Worm (Caenorhabditis elegans) whole organism, late embryonic: ENCODE results near the gene Y41C4A.7.

Experiments used
- C08G9.2 ChIP-seq: sonication (generic microtip); optimal IDR thresholded peaks from 2 replicates; lab custom pipeline; 2016; ENCODE audit warnings: mild to moderate bottlenecking, missing genetic modification characterization, moderate library complexity, missing compliant biosample characterization
- C38D4.7 ChIP-seq: fragments of 200-800 bp; sonication (Bioruptor generic); optimal IDR thresholded peaks from 2 replicates; lab custom pipeline; 2018; ENCODE audit warnings: mild to moderate bottlenecking, missing genetic modification characterization, moderate library complexity, missing compliant biosample characterization
- K02D7.2 ChIP-seq: sonication (generic microtip); optimal IDR thresholded peaks from 2 replicates; lab custom pipeline; 2017; ENCODE audit warnings: mild to moderate bottlenecking, missing genetic modification characterization, missing compliant biosample characterization
- ama-1 ChIP-seq: fragments of 150-350 bp; optimal IDR thresholded peaks from 2 replicates; lab custom pipeline; 2014
- ceh-2 ChIP-seq: sonication (generic microtip); optimal IDR thresholded peaks from 2 replicates; lab custom pipeline; 2016; ENCODE audit warnings: missing genotype, missing genetic modification characterization, missing compliant biosample characterization
- ceh-22 ChIP-seq: sonication (generic microtip); optimal IDR thresholded peaks from 2 replicates; lab custom pipeline; 2017; ENCODE audit warnings: missing biosample characterization, missing genetic modification characterization
- ceh-30 ChIP-seq: fragments of 150-350 bp; optimal IDR thresholded peaks from 2 replicates; lab custom pipeline; 2014; ENCODE audit warnings: missing biosample characterization, missing genetic modification characterization
- ceh-34 ChIP-seq: sonication (generic microtip); optimal IDR thresholded peaks from 2 replicates; lab custom pipeline; 2016; ENCODE audit warnings: mild to moderate bottlenecking, missing genetic modification characterization, missing compliant biosample characterization
- ceh-45 ChIP-seq: fragments of 200-800 bp; sonication (Bioruptor generic); IDR thresholded peaks from 2 replicates; pipeline ENCODE4 v1.3.6; 2022; ENCODE audit warnings: missing genetic modification reagents, missing genetic modification characterization, missing compliant biosample characterization
- che-1 ChIP-seq: sonication (generic microtip); optimal IDR thresholded peaks from 2 replicates; lab custom pipeline; 2016; ENCODE audit warnings: mild to moderate bottlenecking, missing genetic modification characterization, missing compliant biosample characterization
- dve-1 ChIP-seq: sonication (generic microtip); optimal IDR thresholded peaks from 2 replicates; lab custom pipeline; 2017; ENCODE audit warnings: antibody characterized with exemption, mild to moderate bottlenecking, missing genetic modification characterization, missing compliant biosample characterization
- elt-2 ChIP-seq: sonication (generic microtip); optimal IDR thresholded peaks from 2 replicates; lab custom pipeline; 2016; ENCODE audit warnings: missing genetic modification reagents, missing genetic modification characterization, missing compliant biosample characterization
- fkh-10 ChIP-seq: fragments of 150-350 bp; optimal IDR thresholded peaks from 2 replicates; lab custom pipeline; 2014; ENCODE audit warnings: missing biosample characterization, missing genetic modification reagents, missing genetic modification characterization
- gmeb-2 ChIP-seq: sonication (generic microtip); optimal IDR thresholded peaks from 2 replicates; lab custom pipeline; 2016; ENCODE audit warnings: missing genetic modification characterization, inconsistent platforms, missing compliant biosample characterization
- hlh-15 ChIP-seq: sonication (generic microtip); optimal IDR thresholded peaks from 2 replicates; lab custom pipeline; 2016; ENCODE audit warnings: missing genetic modification characterization, missing compliant biosample characterization
- hlh-30 ChIP-seq: sonication (generic microtip); optimal IDR thresholded peaks from 2 replicates; lab custom pipeline; 2017; ENCODE audit warnings: antibody characterized with exemption, missing genetic modification characterization, missing compliant biosample characterization; ENCODE audit not compliant: insufficient read depth
- lim-6 ChIP-seq: sonication (generic microtip); optimal IDR thresholded peaks from 2 replicates; lab custom pipeline; 2016; ENCODE audit warnings: missing genetic modification characterization, missing compliant biosample characterization
- madf-2 ChIP-seq: sonication (generic microtip); optimal IDR thresholded peaks from 2 replicates; lab custom pipeline; 2017; ENCODE audit warnings: missing genetic modification characterization, missing compliant biosample characterization
- nfya-1 ChIP-seq: sonication (generic microtip); optimal IDR thresholded peaks from 2 replicates; lab custom pipeline; 2017; ENCODE audit warnings: missing genetic modification characterization, mild to moderate bottlenecking, missing compliant biosample characterization, antibody characterized with exemption, moderate library complexity
- nhr-232 ChIP-seq: sonication (generic microtip); optimal IDR thresholded peaks from 2 replicates; lab custom pipeline; 2016; ENCODE audit warnings: missing genetic modification characterization, missing compliant biosample characterization
- npax-4 ChIP-seq: sonication (generic microtip); optimal IDR thresholded peaks from 2 replicates; lab custom pipeline; 2016; ENCODE audit warnings: missing genetic modification characterization, missing compliant biosample characterization
- pax-1 ChIP-seq: fragments of 150-350 bp; optimal IDR thresholded peaks from 2 replicates; lab custom pipeline; 2014; ENCODE audit warnings: missing biosample characterization, missing genetic modification characterization
- pqm-1 ChIP-seq: sonication (generic microtip); optimal IDR thresholded peaks from 2 replicates; lab custom pipeline; 2016; ENCODE audit warnings: missing genetic modification characterization, missing compliant biosample characterization
- ref-2 ChIP-seq: sonication (generic microtip); optimal IDR thresholded peaks from 2 replicates; lab custom pipeline; 2016; ENCODE audit warnings: missing genetic modification characterization, missing compliant biosample characterization
- sox-2 ChIP-seq: fragments of 200-800 bp; sonication (Bioruptor generic); IDR thresholded peaks from 2 replicates; pipeline ENCODE4 v1.3.6; 2022; ENCODE audit warnings: missing genetic modification reagents, missing genetic modification characterization, missing compliant biosample characterization
- syd-9 ChIP-seq: sonication (generic microtip); optimal IDR thresholded peaks from 2 replicates; lab custom pipeline; 2016; ENCODE audit warnings: mild to moderate bottlenecking, missing genetic modification characterization, moderate library complexity, missing compliant biosample characterization
- tbx-2 ChIP-seq: sonication (generic microtip); optimal IDR thresholded peaks from 2 replicates; lab custom pipeline; 2016; ENCODE audit warnings: missing genetic modification characterization, missing compliant biosample characterization
- tbx-7 ChIP-seq: sonication (generic microtip); optimal IDR thresholded peaks from 2 replicates; lab custom pipeline; 2016; ENCODE audit warnings: missing genotype, missing genetic modification characterization, missing compliant biosample characterization
- ttx-3 ChIP-seq: sonication (generic microtip); optimal IDR thresholded peaks from 2 replicates; lab custom pipeline; 2016; ENCODE audit warnings: missing genetic modification reagents, missing genetic modification characterization, missing compliant biosample characterization
- unc-3 ChIP-seq, 2 experiments: fragments of 200-800 bp in 1 of 2; sonication (Bioruptor generic) in 1 of 2; sonication (generic microtip) in 1 of 2; conservative IDR thresholded peaks in 1 of 2; optimal IDR thresholded peaks in 1 of 2; 2 replicates each; pipeline versions ENCODE4 v1.3.6 to Lab custom; 2016 to 2022; ENCODE audit warnings: missing compliant biosample characterization in 2 of 2, missing genetic modification characterization in 2 of 2, missing genetic modification reagents in 1 of 2
- unc-42 ChIP-seq: sonication (generic microtip); optimal IDR thresholded peaks from 2 replicates; lab custom pipeline; 2016; ENCODE audit warnings: missing genotype, missing genetic modification characterization, missing compliant biosample characterization
- unc-86 ChIP-seq: sonication (generic microtip); optimal IDR thresholded peaks from 2 replicates; lab custom pipeline; 2016; ENCODE audit warnings: missing genetic modification characterization, missing compliant biosample characterization

Gene Y41C4A.7

DNA sequence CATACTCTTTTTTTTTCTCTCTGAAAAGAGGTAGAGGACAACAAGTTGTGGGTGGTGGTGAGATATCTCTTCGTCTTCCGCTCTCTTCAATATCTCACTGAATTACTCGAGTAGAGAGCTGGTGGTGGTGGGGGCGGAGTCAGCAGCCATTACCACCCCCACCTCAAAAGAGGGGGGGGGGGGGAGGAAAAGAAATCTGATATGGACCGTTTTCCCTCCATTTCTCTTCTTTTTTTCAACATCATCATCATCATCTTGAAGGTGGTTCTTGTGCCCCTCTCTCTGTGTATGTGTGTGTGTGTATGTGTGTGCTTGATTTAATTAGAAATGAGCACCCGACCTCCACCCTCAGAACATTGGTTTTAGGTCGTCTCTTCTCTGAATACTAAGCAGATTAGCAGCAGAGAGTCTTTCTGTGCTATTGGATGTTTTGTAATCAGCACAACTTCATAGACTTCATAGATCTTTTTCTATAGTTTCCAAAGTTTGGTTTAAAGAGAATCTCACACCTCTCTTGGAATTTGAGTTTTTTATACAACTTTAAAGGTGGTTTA lies 17.1 kb upstream of the Y41C4A.7 start:
- peak; percentile 91 for TF ChIP-seq unc-42 (tag; lab: Kevin White, UChicago)
- no peak for TF ChIP-seq che-1 (tag; lab: Kevin White, UChicago)

DNA sequence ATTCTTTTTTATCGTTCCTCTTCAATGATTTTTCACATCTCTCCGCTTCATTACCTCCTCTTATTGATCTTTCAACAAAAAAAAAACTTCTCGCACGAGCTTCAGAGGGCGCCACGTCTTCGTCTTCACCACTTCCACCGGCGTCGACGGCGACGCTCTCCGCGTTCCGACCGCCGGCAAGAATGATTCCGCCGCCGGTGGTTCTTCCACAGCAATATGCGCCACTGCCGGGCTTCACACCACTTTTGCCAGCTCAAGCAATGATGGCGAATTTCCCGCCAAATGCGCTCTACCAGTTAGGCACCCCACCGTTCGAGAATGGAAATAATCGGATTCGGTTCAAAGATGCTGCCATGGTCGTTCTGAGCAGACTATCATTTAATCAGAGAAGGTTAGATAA lies 15.6 kb upstream of the Y41C4A.7 start:
- TF ChIP-seq unc-86 (tag; lab: Kevin White, UChicago) (no peak), hlh-30 (tag; lab: Kevin White, UChicago) (no peak), ttx-3 (tag; lab: Kevin White, UChicago) (no peak), ceh-30 (tag; lab: Kevin White, UChicago) (no peak), ceh-22 (tag; lab: Kevin White, UChicago) (no peak)

DNA sequence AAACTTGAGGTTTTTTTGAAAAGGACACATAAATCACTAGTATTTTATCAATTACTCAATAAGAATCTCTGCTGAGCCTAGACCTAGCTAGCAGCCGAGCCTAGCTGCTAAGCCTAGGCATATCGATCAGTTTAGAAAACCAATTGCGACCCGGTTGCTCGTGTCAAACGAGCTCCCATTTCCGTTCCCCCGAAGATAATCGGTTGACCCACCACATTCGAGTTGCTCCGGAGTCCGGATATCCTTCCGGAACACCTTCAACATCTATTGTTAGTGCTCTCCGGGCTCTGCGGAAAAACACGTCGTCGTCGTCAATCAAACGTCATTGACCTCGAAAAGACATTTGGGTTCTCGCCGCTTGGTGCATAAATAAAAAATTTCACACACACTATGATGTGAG lies 14.9 kb upstream of the Y41C4A.7 start:
- TF ChIP-seq tbx-2 (tag; lab: Kevin White, UChicago), result no peak
- no peak for TF ChIP-seq ref-2 (tag; lab: Kevin White, UChicago)
- no peak for TF ChIP-seq hlh-30 (tag; lab: Kevin White, UChicago)
- TF ChIP-seq npax-4, result no peak
- no peak for TF ChIP-seq ceh-34 (tag; lab: Kevin White, UChicago)
- no peak for TF ChIP-seq K02D7.2 (tag; lab: Kevin White, UChicago)
- no peak for TF ChIP-seq fkh-10 (GFP tag; lab: Kevin White, UChicago)
- no peak for TF ChIP-seq pax-1 (tag; lab: Kevin White, UChicago)
- no peak for TF ChIP-seq dve-1
- no peak for TF ChIP-seq lim-6 (tag; lab: Kevin White, UChicago)
- no peak for TF ChIP-seq ceh-2 (tag; lab: Kevin White, UChicago)
- no peak for TF ChIP-seq nhr-232
- TF ChIP-seq unc-3 (GFP tag; conservative IDR thresholded peaks at IDR 0.05; lab: Robert Waterston, UW), result no peak
- no peak for TF ChIP-seq unc-3 (tag; optimal IDR thresholded peaks at IDR 0.05; lab: Kevin White, UChicago)

DNA sequence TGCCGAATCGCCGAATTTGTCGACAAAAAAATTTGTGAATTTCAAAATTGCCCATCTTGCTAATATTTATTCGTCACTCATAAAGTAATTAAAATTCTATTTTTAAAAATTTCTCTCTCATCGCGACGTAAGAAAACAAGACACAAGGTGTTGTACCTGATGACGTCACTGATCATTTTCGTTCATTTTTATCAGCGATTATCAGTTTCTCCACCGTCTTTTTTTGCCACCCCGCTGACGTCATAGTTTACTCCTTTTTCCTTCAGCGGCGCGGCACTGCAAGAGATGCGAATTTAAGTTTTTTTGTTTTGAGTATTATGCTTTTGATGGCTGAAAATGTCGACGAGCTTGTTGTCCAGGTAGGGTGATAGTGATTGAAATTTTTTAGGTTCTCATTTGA lies 13.9 kb upstream of the Y41C4A.7 start:
- no peak for TF ChIP-seq tbx-7 (tag; lab: Kevin White, UChicago)
- TF ChIP-seq elt-2 (tag; lab: Kevin White, UChicago), result peak; percentile 84
- TF ChIP-seq hlh-15 (tag; lab: Kevin White, UChicago), result no peak
- TF ChIP-seq madf-2 (tag; lab: Kevin White, UChicago), result no peak
- TF ChIP-seq K02D7.2 (tag; lab: Kevin White, UChicago), result no peak

DNA sequence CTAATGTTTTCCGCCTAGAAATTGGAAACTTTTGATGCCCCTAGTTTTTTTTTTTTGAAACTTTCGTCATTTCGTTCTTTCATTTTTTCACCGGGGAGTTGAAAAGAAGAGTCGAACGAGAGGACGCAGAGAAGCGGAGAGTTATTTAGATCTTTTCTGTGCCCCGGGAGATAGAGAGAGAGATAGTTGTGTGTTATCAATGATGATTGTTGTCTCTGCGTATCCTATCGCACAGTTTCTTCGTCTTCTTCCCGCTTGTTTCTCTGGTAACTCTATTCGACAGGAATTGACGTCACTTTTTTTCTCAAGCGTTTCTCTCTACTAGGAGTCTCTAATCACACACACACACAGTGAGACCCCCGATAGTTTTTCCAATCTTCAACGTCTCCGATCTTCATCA lies 9.4 kb upstream of the Y41C4A.7 start:
- TF ChIP-seq nhr-232, result no peak
- TF ChIP-seq ref-2 (tag; lab: Kevin White, UChicago), result no peak
- peak; percentile 27 for TF ChIP-seq nfya-1 (tag; lab: Kevin White, UChicago)
- no peak for TF ChIP-seq hlh-15 (tag; lab: Kevin White, UChicago)
- TF ChIP-seq dve-1, result peak; percentile 8
- TF ChIP-seq elt-2 (tag; lab: Kevin White, UChicago), result peak; percentile 90
- peak; percentile 29 for TF ChIP-seq pqm-1 (tag; lab: Kevin White, UChicago)
- TF ChIP-seq syd-9, result no peak

DNA sequence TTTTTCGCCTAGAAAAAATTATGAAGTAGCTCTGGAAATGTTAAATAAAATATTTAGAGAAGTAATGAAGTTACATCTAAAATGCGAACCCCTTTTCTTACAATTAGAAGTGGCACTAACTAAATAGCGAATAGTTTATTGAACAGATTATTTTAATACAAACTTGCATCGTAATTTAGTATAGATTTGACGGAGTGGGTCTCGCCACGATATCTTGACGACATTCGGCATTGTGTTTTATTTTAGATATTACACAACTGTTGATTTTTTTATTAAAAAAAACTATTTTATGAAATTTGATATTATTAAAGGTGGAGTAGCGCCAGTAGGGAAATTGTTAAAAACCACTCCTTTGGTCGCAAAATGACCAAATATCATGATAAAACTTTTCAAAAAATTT lies 8.8 kb upstream of the Y41C4A.7 start:
- TF ChIP-seq pax-1 (tag; lab: Kevin White, UChicago) (no peak), che-1 (tag; lab: Kevin White, UChicago) (no peak), elt-2 (tag; lab: Kevin White, UChicago) (no peak), ceh-45 (no peak), ama-1 (lab: Kevin White, UChicago) (no peak), gmeb-2 (tag; lab: Kevin White, UChicago) (no peak), sox-2 (GFP tag; lab: Robert Waterston, UW) (no peak), C08G9.2 (tag; lab: Kevin White, UChicago) (no peak), C38D4.7 (GFP tag; lab: Kevin White, UChicago) (no peak), tbx-2 (tag; lab: Kevin White, UChicago) (no peak)
